Worm (Caenorhabditis elegans): ENCODE results near the gene sri-28.

ce11 chrII:3028264-3028663 lies 20.2 kb upstream of the sri-28 start:
- no peak for TF ChIP-seq ZK546.5 (tag; optimal IDR thresholded peaks at IDR 0.05)
- no peak for TF ChIP-seq sea-2 (GFP tag; optimal IDR thresholded peaks at IDR 0.05)
- no peak for TF ChIP-seq elt-3 (tag; optimal IDR thresholded peaks at IDR 0.05)
- no peak for TF ChIP-seq mml-1 (tag; optimal IDR thresholded peaks at IDR 0.05)
- no peak for TF ChIP-seq egl-27 (tag; optimal IDR thresholded peaks at IDR 0.05)
- TF ChIP-seq nhr-28 (tag; optimal IDR thresholded peaks at IDR 0.05) = no peak
- TF ChIP-seq lin-15B (tag; optimal IDR thresholded peaks at IDR 0.05) = no peak
- no peak for TF ChIP-seq nhr-237 (tag; optimal IDR thresholded peaks at IDR 0.05)
